Fruit fly (Drosophila melanogaster) whole organism, wandering third instar larva: Measurements from ENCODE around the gene CG33346.

ENCODE experiments used
- CG9705 ChIP-seq: fragments of 200-800 bp; sonication (Bioruptor generic); optimal IDR thresholded peaks from 2 replicates; lab custom pipeline; 2018; ENCODE audit warnings: missing biosample characterization, mild to moderate bottlenecking, missing genetic modification characterization
- Mio ChIP-seq: sonication (Bioruptor generic); optimal IDR thresholded peaks from 2 replicates; lab custom pipeline; 2016; ENCODE audit warnings: missing biosample characterization, missing genetic modification characterization
- Rel ChIP-seq, 2 experiments: fragments of 200-800 bp; sonication (Bioruptor generic) in 1 of 2; optimal IDR thresholded peaks; 2 replicates in 1 of 2; 3 replicates in 1 of 2; lab custom pipeline; 2016 to 2019; ENCODE audit warnings: mild to moderate bottlenecking in 2 of 2, missing biosample characterization in 2 of 2, missing genetic modification characterization in 2 of 2, moderate library complexity in 1 of 2
- dsf ChIP-seq: sonication (Bioruptor generic); optimal IDR thresholded peaks from 2 replicates; lab custom pipeline; 2016; ENCODE audit warnings: missing biosample characterization, missing genetic modification characterization, borderline replicate concordance
- ey ChIP-seq: fragments of 200-800 bp; sonication (Bioruptor generic); optimal IDR thresholded peaks from 2 replicates; lab custom pipeline; 2016; ENCODE audit warnings: missing biosample characterization, missing genetic modification characterization
- lola ChIP-seq: fragments of >200 bp; optimal IDR thresholded peaks from 2 replicates; lab custom pipeline; 2017; ENCODE audit warnings: missing biosample characterization, missing genetic modification characterization
- sv ChIP-seq: fragments of 200-800 bp; sonication (Bioruptor generic); optimal IDR thresholded peaks from 3 replicates; lab custom pipeline; 2016; ENCODE audit warnings: missing biosample characterization, missing genetic modification characterization

DNA sequence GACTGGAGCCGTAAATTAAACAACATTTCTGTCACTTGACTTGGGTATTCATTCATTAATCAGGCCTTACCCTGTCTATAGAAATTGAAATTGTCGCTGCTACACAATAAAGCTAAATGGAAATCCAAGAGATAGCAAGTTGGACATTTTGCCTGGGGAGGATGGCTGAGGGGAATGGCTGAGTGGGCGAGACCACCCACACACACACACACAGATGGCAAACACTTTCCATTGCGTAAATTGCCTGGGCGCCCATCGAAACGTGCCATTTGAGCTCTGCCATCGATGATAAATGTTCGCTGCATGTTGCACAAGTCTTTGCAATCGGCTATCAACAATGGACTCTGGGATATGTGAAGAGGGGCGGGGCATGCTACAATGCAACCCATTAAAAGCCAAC is 41.8 kb upstream of the CG33346 start:
- TF ChIP-seq dsf (no peak), CG9705 (GFP tag; lab: Kevin White, UChicago) (no peak), sv (GFP tag; lab: Kevin White, UChicago) (no peak), Mio (GFP tag; lab: Kevin White, UChicago) (no peak), ey (GFP tag; lab: Kevin White, UChicago) (no peak), lola (no peak), Rel (GFP tag; optimal IDR thresholded peaks at IDR 0.05; lab: Kevin White, UChicago) (no peak), Rel (tag; optimal IDR thresholded peaks at IDR 0.05; lab: Kevin White, UChicago) (no peak)
